Worm (Caenorhabditis elegans) whole organism, young adult: ENCODE results near the gene grwd-1.

ENCODE experiments used
- B0035.1 ChIP-seq: sonication (generic microtip); optimal IDR thresholded peaks from 2 replicates; lab custom pipeline; 2016; ENCODE audit warnings: missing genetic modification characterization, mild to moderate bottlenecking, missing compliant biosample characterization, missing genotype, missing genetic modification reagents
- B0261.1 ChIP-seq: sonication (generic microtip); optimal IDR thresholded peaks from 2 replicates; lab custom pipeline; 2016; ENCODE audit warnings: mild to moderate bottlenecking, missing genetic modification characterization, moderate library complexity, missing compliant biosample characterization
- B0336.3 ChIP-seq: fragments of 200-800 bp; sonication (Bioruptor generic); IDR thresholded peaks from 2 replicates; pipeline ENCODE4 v1.3.6; 2022; ENCODE audit warnings: missing genetic modification characterization, missing compliant biosample characterization
- F10E7.11 ChIP-seq: sonication (generic microtip); optimal IDR thresholded peaks from 2 replicates; lab custom pipeline; 2017; ENCODE audit warnings: mild to moderate bottlenecking, missing genetic modification characterization, moderate library complexity, missing compliant biosample characterization
- F39B2.1 ChIP-seq: fragments of 200-800 bp; sonication (Bioruptor generic); IDR thresholded peaks from 2 replicates; pipeline ENCODE4 v1.3.6; 2022; ENCODE audit warnings: missing genetic modification reagents, missing genetic modification characterization, missing compliant biosample characterization
- F49E8.2 ChIP-seq: sonication (generic microtip); optimal IDR thresholded peaks from 3 replicates; lab custom pipeline; 2017; ENCODE audit warnings: missing genetic modification characterization, mild to moderate bottlenecking, missing compliant biosample characterization, antibody characterized with exemption, moderate library complexity; ENCODE audit not compliant: insufficient read depth
- F55B11.4 ChIP-seq: sonication (generic microtip); optimal IDR thresholded peaks from 2 replicates; lab custom pipeline; 2016; ENCODE audit warnings: missing compliant biosample characterization, missing genetic modification characterization, borderline replicate concordance; ENCODE audit not compliant: insufficient read depth
- Y56A3A.18 ChIP-seq: fragments of 200-800 bp; sonication (Bioruptor generic); IDR thresholded peaks from 2 replicates; pipeline ENCODE4 v1.3.6; 2022; ENCODE audit warnings: missing genetic modification reagents, missing genetic modification characterization, missing compliant biosample characterization
- Y95B8A.8 ChIP-seq: fragments of 200-800 bp; sonication (Bioruptor generic); IDR thresholded peaks from 2 replicates; pipeline ENCODE4 v1.3.6; 2022; ENCODE audit warnings: missing genetic modification reagents, missing genetic modification characterization, missing compliant biosample characterization
- akir-1 ChIP-seq: fragments of 200-800 bp; sonication (Bioruptor generic); optimal IDR thresholded peaks from 2 replicates; lab custom pipeline; 2018; ENCODE audit warnings: mild to moderate bottlenecking, missing genetic modification characterization, moderate library complexity, missing compliant biosample characterization
- aptf-2 ChIP-seq: fragments of 200-800 bp; sonication (Bioruptor generic); conservative IDR thresholded peaks from 2 replicates; pipeline ENCODE4 v1.3.6; 2022; ENCODE audit warnings: missing genetic modification reagents, missing genetic modification characterization, missing compliant biosample characterization
- aptf-3 ChIP-seq: fragments of 200-800 bp; sonication (Bioruptor generic); IDR thresholded peaks from 2 replicates; pipeline ENCODE4 v1.3.6; 2022; ENCODE audit warnings: missing genetic modification characterization, missing compliant biosample characterization
- bed-1 ChIP-seq: fragments of 200-800 bp; sonication (Bioruptor generic); IDR thresholded peaks from 2 replicates; pipeline ENCODE4 v1.3.6; 2022; ENCODE audit warnings: missing genetic modification reagents, missing genetic modification characterization, missing compliant biosample characterization
- bed-2 ChIP-seq: fragments of 200-800 bp; sonication (Bioruptor generic); IDR thresholded peaks from 2 replicates; pipeline ENCODE4 v1.3.6; 2022; ENCODE audit warnings: missing genetic modification reagents, missing genetic modification characterization, missing compliant biosample characterization
- ceh-27 ChIP-seq: fragments of 200-800 bp; sonication (Bioruptor generic); optimal IDR thresholded peaks from 2 replicates; lab custom pipeline; 2018; ENCODE audit warnings: mild to moderate bottlenecking, missing genetic modification characterization, moderate library complexity, missing compliant biosample characterization
- ceh-40 ChIP-seq: fragments of 200-800 bp; sonication (Bioruptor generic); IDR thresholded peaks from 2 replicates; pipeline ENCODE4 v1.3.6; 2022; ENCODE audit warnings: missing genetic modification characterization, missing compliant biosample characterization
- dox-1 ChIP-seq: fragments of 200-800 bp; sonication (Bioruptor generic); IDR thresholded peaks from 2 replicates; pipeline ENCODE4 v1.3.6; 2022; ENCODE audit warnings: missing genetic modification reagents, missing genetic modification characterization, missing compliant biosample characterization
- efl-1 ChIP-seq: fragments of 150-350 bp; optimal IDR thresholded peaks from 2 replicates; lab custom pipeline; 2014; ENCODE audit warnings: missing biosample characterization, missing genetic modification reagents, missing genetic modification characterization
- egrh-3 ChIP-seq: fragments of 200-800 bp; sonication (Bioruptor generic); IDR thresholded peaks from 2 replicates; pipeline ENCODE4 v1.3.6; 2022; ENCODE audit warnings: missing genetic modification reagents, missing genetic modification characterization, missing compliant biosample characterization
- ekl-4 ChIP-seq: fragments of 200-800 bp; sonication (Bioruptor generic); IDR thresholded peaks from 2 replicates; pipeline ENCODE4 v1.3.6; 2022; ENCODE audit warnings: missing genetic modification reagents, missing genetic modification characterization, missing compliant biosample characterization
- fkh-3 ChIP-seq: sonication (generic microtip); optimal IDR thresholded peaks from 2 replicates; lab custom pipeline; 2016; ENCODE audit warnings: mild to moderate bottlenecking, missing genetic modification characterization, missing compliant biosample characterization
- gei-17 ChIP-seq: fragments of 200-800 bp; sonication (Bioruptor generic); optimal IDR thresholded peaks from 2 replicates; lab custom pipeline; 2018; ENCODE audit warnings: mild to moderate bottlenecking, missing genetic modification characterization, missing compliant biosample characterization
- hlh-12 ChIP-seq: sonication (generic microtip); optimal IDR thresholded peaks from 2 replicates; lab custom pipeline; 2016; ENCODE audit warnings: missing genetic modification characterization, missing compliant biosample characterization
- hlh-26 ChIP-seq: fragments of 200-800 bp; sonication (Bioruptor generic); conservative IDR thresholded peaks from 2 replicates; pipeline ENCODE4 v1.3.6; 2022; ENCODE audit warnings: missing genetic modification reagents, missing genetic modification characterization, missing compliant biosample characterization
- lag-1 ChIP-seq: fragments of 200-800 bp; sonication (Bioruptor generic); IDR thresholded peaks from 2 replicates; pipeline ENCODE4 v1.3.6; 2022; ENCODE audit warnings: missing genetic modification reagents, missing genetic modification characterization, missing compliant biosample characterization
- lin-35 ChIP-seq, 3 experiments: fragments of 150-350 bp in 2 of 3; sonication (generic microtip) in 1 of 3; optimal IDR thresholded peaks; 2 replicates each; lab custom pipeline; 2014 to 2018; ENCODE audit warnings: missing biosample characterization in 3 of 3, missing genetic modification characterization in 3 of 3, missing genetic modification reagents in 3 of 3
- lin-54 ChIP-seq: fragments of 200-800 bp; sonication (Bioruptor generic); optimal IDR thresholded peaks from 2 replicates; lab custom pipeline; 2018; ENCODE audit warnings: mild to moderate bottlenecking, missing genetic modification characterization, missing compliant biosample characterization
- madf-10 ChIP-seq: sonication (generic microtip); optimal IDR thresholded peaks from 2 replicates; lab custom pipeline; 2016; ENCODE audit warnings: mild to moderate bottlenecking, missing genetic modification characterization, missing compliant biosample characterization
- madf-6 ChIP-seq: fragments of 200-800 bp; sonication (Bioruptor generic); IDR thresholded peaks from 2 replicates; pipeline ENCODE4 v1.3.6; 2022; ENCODE audit warnings: missing genetic modification reagents, missing genetic modification characterization, missing compliant biosample characterization
- madf-8 ChIP-seq: fragments of 200-800 bp; sonication (Bioruptor generic); conservative IDR thresholded peaks from 2 replicates; pipeline ENCODE4 v1.3.6; 2022; ENCODE audit warnings: missing genetic modification reagents, missing genetic modification characterization, missing compliant biosample characterization
- mes-4 ChIP-seq: sonication (generic microtip); optimal IDR thresholded peaks from 2 replicates; lab custom pipeline; 2016; ENCODE audit warnings: missing genotype, missing genetic modification characterization, missing compliant biosample characterization
- nfya-2 ChIP-seq: fragments of 200-800 bp; sonication (Bioruptor generic); IDR thresholded peaks from 2 replicates; pipeline ENCODE4 v1.3.6; 2022; ENCODE audit warnings: missing genetic modification reagents, missing genetic modification characterization, missing compliant biosample characterization
- nhr-90 ChIP-seq: sonication (generic microtip); optimal IDR thresholded peaks from 2 replicates; lab custom pipeline; 2016; ENCODE audit warnings: missing genotype, mild to moderate bottlenecking, missing genetic modification characterization, missing compliant biosample characterization
- pbrm-1 ChIP-seq: fragments of 200-800 bp; sonication (Bioruptor generic); IDR thresholded peaks from 2 replicates; pipeline ENCODE4 v1.3.6; 2022; ENCODE audit warnings: missing genetic modification reagents, missing genetic modification characterization, missing compliant biosample characterization
- pha-4 ChIP-seq: fragments of 150-350 bp; sonication (generic microtip); optimal IDR thresholded peaks from 2 replicates; lab custom pipeline; 2014; ENCODE audit warnings: missing biosample characterization, missing genetic modification reagents, missing genetic modification characterization
- rec-8 ChIP-seq, 2 experiments: sonication (generic microtip); optimal IDR thresholded peaks; 2 replicates each; lab custom pipeline; 2016; ENCODE audit warnings: mild to moderate bottlenecking in 2 of 2, missing genetic modification characterization in 2 of 2, missing genetic modification reagents in 2 of 2, missing genotype in 2 of 2, missing biosample characterization in 1 of 2, missing compliant biosample characterization in 1 of 2, moderate library complexity in 1 of 2
- repo-1 ChIP-seq: sonication (generic microtip); optimal IDR thresholded peaks from 2 replicates; lab custom pipeline; 2017; ENCODE audit warnings: mild to moderate bottlenecking, missing genetic modification characterization, missing compliant biosample characterization
- sea-2 ChIP-seq: fragments of 200-800 bp; sonication (Bioruptor generic); IDR thresholded peaks from 2 replicates; pipeline ENCODE4 v1.3.6; 2022; ENCODE audit warnings: missing genetic modification characterization, missing compliant biosample characterization
- somi-1 ChIP-seq: fragments of 200-800 bp; sonication (Bioruptor generic); optimal IDR thresholded peaks from 2 replicates; lab custom pipeline; 2018; ENCODE audit warnings: mild to moderate bottlenecking, missing genetic modification characterization, missing compliant biosample characterization
- sptf-2 ChIP-seq: fragments of 200-800 bp; sonication (Bioruptor generic); optimal IDR thresholded peaks from 2 replicates; lab custom pipeline; 2018; ENCODE audit warnings: mild to moderate bottlenecking, missing genetic modification characterization, missing compliant biosample characterization
- tlf-1 ChIP-seq: fragments of 200-800 bp; sonication (Bioruptor generic); optimal IDR thresholded peaks from 2 replicates; lab custom pipeline; 2018; ENCODE audit warnings: mild to moderate bottlenecking, missing genetic modification characterization, missing compliant biosample characterization
- unc-130 ChIP-seq: sonication (generic microtip); optimal IDR thresholded peaks from 2 replicates; lab custom pipeline; 2016; ENCODE audit warnings: missing genetic modification reagents, missing genetic modification characterization, missing compliant biosample characterization
- unc-62 ChIP-seq: fragments of 150-350 bp; optimal IDR thresholded peaks from 2 replicates; lab custom pipeline; 2014; ENCODE audit warnings: missing biosample characterization, missing genetic modification reagents, missing genetic modification characterization
- ztf-18 ChIP-seq: sonication (generic microtip); optimal IDR thresholded peaks from 2 replicates; lab custom pipeline; 2016; ENCODE audit warnings: missing genotype, mild to moderate bottlenecking, missing genetic modification characterization, missing compliant biosample characterization
- ztf-22 ChIP-seq: fragments of 200-800 bp; sonication (Bioruptor generic); optimal IDR thresholded peaks from 2 replicates; lab custom pipeline; 2018; ENCODE audit warnings: mild to moderate bottlenecking, missing genetic modification characterization, moderate library complexity, missing compliant biosample characterization

grwd-1 gene

ce11 chrIII:5185620-5186019 lies 32.4 kb downstream of the grwd-1 start, which contains the start of gene pup-2:
Gene pup-2, plus strand, starts transcription at chrIII:5185920.
- no peak for TF ChIP-seq Y95B8A.8 (GFP tag; lab: Robert Waterston, UW)
- no peak for TF ChIP-seq nfya-2 (GFP tag; lab: Robert Waterston, UW)
- TF ChIP-seq pbrm-1 = no peak
- TF ChIP-seq B0261.1 (tag; lab: Kevin White, UChicago) = no peak
- TF ChIP-seq bed-1 (GFP tag; lab: Robert Waterston, UW) = no peak
- no peak for TF ChIP-seq B0336.3 (GFP tag; lab: Robert Waterston, UW)
- no peak for TF ChIP-seq hlh-12 (tag; lab: Kevin White, UChicago)
- no peak for TF ChIP-seq nhr-90 (tag; lab: Kevin White, UChicago)
- no peak for TF ChIP-seq Y56A3A.18 (GFP tag; lab: Robert Waterston, UW)
- no peak for TF ChIP-seq pha-4
- TF ChIP-seq mes-4 (tag; lab: Kevin White, UChicago) = no peak
- no peak for TF ChIP-seq aptf-2
- TF ChIP-seq dox-1 (GFP tag; lab: Robert Waterston, UW) = no peak
- TF ChIP-seq lag-1 (GFP tag; lab: Robert Waterston, UW) = no peak
- no peak for TF ChIP-seq sea-2

- TF ChIP-seq madf-8 = no peak
- TF ChIP-seq unc-130 (GFP tag; lab: Kevin White, UChicago) = no peak
- TF ChIP-seq efl-1 = no peak
- TF ChIP-seq hlh-26 (GFP tag; lab: Robert Waterston, UW) = no peak
- 0 out of 2 replicates have a peak, but pooled peaks have one; percentile 2 for TF ChIP-seq ekl-4 (GFP tag; lab: Robert Waterston, UW)
- no peak for TF ChIP-seq B0035.1 (tag; lab: Kevin White, UChicago)
Observed at ce11 chrIII:5188426-5188825, 35.2 kb downstream of the grwd-1 start, which contains the start of gene K10D2.8. Gene K10D2.8, plus strand, starts transcription at chrIII:5188726.

ce11 chrIII:5190179-5190578 lies 36.9 kb downstream of the grwd-1 start:
- TF ChIP-seq ceh-40 (GFP tag; lab: Robert Waterston, UW) = no peak
- TF ChIP-seq F55B11.4 (tag; lab: Kevin White, UChicago) = no peak
- TF ChIP-seq ekl-4 (GFP tag; lab: Robert Waterston, UW) = no peak
- TF ChIP-seq sptf-2 (GFP tag; lab: Kevin White, UChicago) = no peak
- TF ChIP-seq bed-2 (GFP tag; lab: Robert Waterston, UW) = no peak
- no peak for TF ChIP-seq fkh-3
- TF ChIP-seq ceh-27 (GFP tag; lab: Kevin White, UChicago) = no peak
- TF ChIP-seq rec-8 (tag; optimal IDR thresholded peaks at IDR 0.05; lab: Kevin White, UChicago) = no peak
- TF ChIP-seq madf-6 (GFP tag; lab: Robert Waterston, UW) = peak; percentile 63
- no peak for TF ChIP-seq F49E8.2 (tag; lab: Kevin White, UChicago)
- no peak for TF ChIP-seq aptf-2
- TF ChIP-seq egrh-3 (GFP tag; lab: Robert Waterston, UW) = no peak
- TF ChIP-seq ztf-22 (GFP tag; lab: Kevin White, UChicago) = no peak
- TF ChIP-seq ztf-18 (tag; lab: Kevin White, UChicago) = no peak
- TF ChIP-seq madf-10 = no peak
- TF ChIP-seq F10E7.11 (tag; lab: Kevin White, UChicago) = no peak
- no peak for TF ChIP-seq repo-1
- TF ChIP-seq tlf-1 (GFP tag; lab: Kevin White, UChicago) = no peak
- TF ChIP-seq lag-1 (GFP tag; lab: Robert Waterston, UW) = no peak
- TF ChIP-seq pbrm-1 = no peak
- peak; percentile 42 for TF ChIP-seq efl-1
- TF ChIP-seq somi-1 = no peak
- TF ChIP-seq aptf-3 (GFP tag; lab: Robert Waterston, UW) = no peak
- TF ChIP-seq gei-17 (GFP tag; lab: Kevin White, UChicago) = no peak
- TF ChIP-seq nhr-90 (tag; lab: Kevin White, UChicago) = no peak
- peak in 1 of 3 experiments; percentile 16 for TF ChIP-seq lin-35 (GFP tag; optimal IDR thresholded peaks at IDR 0.05; lab: Kevin White, UChicago)
- TF ChIP-seq B0261.1 (tag; lab: Kevin White, UChicago) = no peak
- no peak for TF ChIP-seq unc-62 (GFP tag; lab: Kevin White, UChicago)
- TF ChIP-seq hlh-12 (tag; lab: Kevin White, UChicago) = no peak
- TF ChIP-seq unc-130 (GFP tag; lab: Kevin White, UChicago) = peak; percentile 26
- TF ChIP-seq F39B2.1 (GFP tag; lab: Robert Waterston, UW) = no peak
- TF ChIP-seq akir-1 (GFP tag; lab: Kevin White, UChicago) = no peak
- peak; percentile 80 for TF ChIP-seq lin-54 (GFP tag; lab: Kevin White, UChicago)
